Fruit fly (Drosophila melanogaster) whole organism, adult: ENCODE results near the gene Best1.

Experiments used
- CG11617 ChIP-seq: fragments of 200-800 bp; sonication (Bioruptor generic); optimal IDR thresholded peaks from 2 replicates; lab custom pipeline; 2017; ENCODE audit warnings: mild to moderate bottlenecking, missing biosample characterization, missing genetic modification reagents, missing genetic modification characterization
- CG12768 ChIP-seq: fragments of 200-800 bp; sonication (Bioruptor generic); optimal IDR thresholded peaks from 2 replicates; lab custom pipeline; 2017; ENCODE audit warnings: missing biosample characterization, missing genetic modification characterization, mild to moderate bottlenecking, moderate library complexity, missing genetic modification reagents
- CG14711 ChIP-seq: fragments of 200-800 bp; sonication (Bioruptor generic); optimal IDR thresholded peaks from 2 replicates; lab custom pipeline; 2018; ENCODE audit warnings: missing biosample characterization, mild to moderate bottlenecking, missing genetic modification characterization, moderate library complexity
- CG1620 ChIP-seq: fragments of 200-800 bp; sonication (Bioruptor generic); optimal IDR thresholded peaks from 2 replicates; lab custom pipeline; 2016; ENCODE audit warnings: missing biosample characterization, missing genetic modification characterization
- CG33017 ChIP-seq: fragments of 200-800 bp; sonication (Bioruptor generic); optimal IDR thresholded peaks from 2 replicates; lab custom pipeline; 2018; ENCODE audit warnings: missing biosample characterization, mild to moderate bottlenecking, missing genetic modification characterization, moderate library complexity
- CG5204 ChIP-seq: fragments of 200-800 bp; sonication (Bioruptor generic); optimal IDR thresholded peaks from 2 replicates; lab custom pipeline; 2016; ENCODE audit warnings: missing biosample characterization, missing genetic modification characterization
- CG7045 ChIP-seq: fragments of 200-800 bp; sonication (Bioruptor generic); optimal IDR thresholded peaks from 2 replicates; lab custom pipeline; 2017; ENCODE audit warnings: missing biosample characterization, mild to moderate bottlenecking, missing genetic modification characterization
- CG7101 ChIP-seq: fragments of 200-800 bp; sonication (Bioruptor generic); optimal IDR thresholded peaks from 2 replicates; lab custom pipeline; 2018; ENCODE audit warnings: missing biosample characterization, mild to moderate bottlenecking, missing genetic modification characterization, moderate library complexity
- Clk ChIP-seq: fragments of 200-800 bp; sonication (Bioruptor generic); optimal IDR thresholded peaks from 2 replicates; lab custom pipeline; 2017; ENCODE audit warnings: missing biosample characterization, missing genetic modification characterization
- Crg-1 ChIP-seq: fragments of 200-800 bp; sonication (Bioruptor generic); optimal IDR thresholded peaks from 2 replicates; lab custom pipeline; 2016; ENCODE audit warnings: missing biosample characterization, missing genetic modification characterization
- Hr96 ChIP-seq: fragments of 200-800 bp; sonication (Bioruptor generic); optimal IDR thresholded peaks from 2 replicates; lab custom pipeline; 2016; ENCODE audit warnings: missing biosample characterization, missing genetic modification characterization
- Mnt ChIP-seq: fragments of 200-800 bp; sonication (Bioruptor generic); optimal IDR thresholded peaks from 2 replicates; lab custom pipeline; 2016; ENCODE audit warnings: missing biosample characterization, mild to moderate bottlenecking, missing genetic modification characterization
- bab1 ChIP-seq: fragments of 200-800 bp; sonication (Bioruptor generic); optimal IDR thresholded peaks from 3 replicates; lab custom pipeline; 2019; ENCODE audit warnings: missing biosample characterization, mild to moderate bottlenecking, missing genetic modification characterization, moderate library complexity
- cic ChIP-seq: fragments of 200-800 bp; sonication (Bioruptor generic); optimal IDR thresholded peaks from 2 replicates; lab custom pipeline; 2017; ENCODE audit warnings: missing biosample characterization, mild to moderate bottlenecking, missing genetic modification characterization, moderate library complexity
- cnc ChIP-seq, 2 experiments: fragments of >200 bp; optimal IDR thresholded peaks; 2 replicates each; lab custom pipeline; 2017
- kay ChIP-seq: fragments of 200-800 bp; sonication (Bioruptor generic); peaks from one replicate; lab custom pipeline; 2016; ENCODE audit warnings: missing biosample characterization, missing genetic modification characterization, borderline replicate concordance
- ovo ChIP-seq: fragments of 200-800 bp; sonication (Bioruptor generic); optimal IDR thresholded peaks from 2 replicates; lab custom pipeline; 2016; ENCODE audit warnings: missing biosample characterization, missing genetic modification characterization
- pad ChIP-seq: fragments of 200-800 bp; sonication (Bioruptor generic); optimal IDR thresholded peaks from 3 replicates; lab custom pipeline; 2017; ENCODE audit warnings: missing biosample characterization, missing genetic modification characterization, mild to moderate bottlenecking, moderate library complexity, missing genetic modification reagents
- tj ChIP-seq: fragments of 200-800 bp; sonication (Bioruptor generic); optimal IDR thresholded peaks from 3 replicates; lab custom pipeline; 2017; ENCODE audit warnings: missing biosample characterization, mild to moderate bottlenecking, missing genetic modification characterization, moderate library complexity
- toe ChIP-seq: fragments of 200-800 bp; sonication (Bioruptor generic); optimal IDR thresholded peaks from 2 replicates; lab custom pipeline; 2016; ENCODE audit warnings: missing biosample characterization, missing genetic modification characterization

Best1 gene

DNA sequence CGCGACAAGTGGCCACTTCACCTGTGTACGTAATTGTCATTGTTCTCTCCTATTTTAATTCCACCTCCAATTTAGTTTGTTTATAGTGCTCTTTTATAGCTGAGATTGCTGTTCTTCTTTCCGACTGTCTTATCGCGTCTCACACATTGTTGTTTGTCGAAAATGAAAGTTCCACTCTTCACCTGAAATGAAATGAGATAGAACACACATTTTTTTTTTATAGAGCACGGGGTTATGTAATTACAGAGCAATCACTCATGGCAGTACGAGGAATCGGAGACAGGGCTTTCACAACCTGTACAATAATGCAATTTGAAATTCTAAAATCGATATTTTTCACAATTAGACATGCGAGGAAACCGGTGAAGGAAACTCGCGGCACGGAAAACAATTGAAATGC lies 3.0 kb downstream of the Best1 start:
- TF ChIP-seq CG7045 (GFP tag; lab: Kevin White, UChicago) (no peak), kay (peak; percentile 86), CG5204 (GFP tag; lab: Kevin White, UChicago) (no peak)

DNA sequence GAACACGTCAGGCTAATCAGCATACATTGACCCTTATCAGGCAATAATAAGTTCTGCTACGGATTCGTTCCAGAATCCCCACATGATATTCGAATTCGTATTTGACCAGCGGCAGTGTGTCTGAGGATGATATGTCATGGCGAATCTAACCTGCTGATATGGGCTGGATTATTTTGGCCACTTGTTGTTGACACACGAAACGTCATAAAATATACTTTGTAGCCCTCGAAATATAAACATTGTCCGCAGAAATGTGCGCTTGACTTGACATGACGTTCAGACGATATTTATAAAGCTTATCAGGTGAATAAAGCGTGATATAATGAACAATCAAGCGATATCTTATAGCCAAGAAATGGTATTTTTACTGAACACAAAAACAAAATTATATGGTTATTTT lies 4.0 kb downstream of the Best1 start:
- TF ChIP-seq tj (GFP tag; lab: Kevin White, UChicago), result no peak
- TF ChIP-seq CG14711 (tag; lab: Kevin White, UChicago), result peak; percentile 16
- TF ChIP-seq Hr96, result peak; percentile 29
- TF ChIP-seq CG5204 (GFP tag; lab: Kevin White, UChicago), result no peak
- TF ChIP-seq CG1620 (GFP tag; lab: Kevin White, UChicago), result no peak
- no peak for TF ChIP-seq CG7045 (GFP tag; lab: Kevin White, UChicago)
- TF ChIP-seq CG33017 (tag; lab: Kevin White, UChicago), result no peak
- peak; percentile 35 for TF ChIP-seq CG11617 (GFP tag; lab: Kevin White, UChicago)
- TF ChIP-seq CG7101 (tag; lab: Kevin White, UChicago), result peak; percentile 26
- TF ChIP-seq ovo, result no peak
- TF ChIP-seq Crg-1 (GFP tag; lab: Kevin White, UChicago), result no peak
- no peak for TF ChIP-seq toe (GFP tag; lab: Kevin White, UChicago)
- TF ChIP-seq cic (GFP tag; lab: Kevin White, UChicago), result peak; percentile 29
- no peak for TF ChIP-seq bab1 (GFP tag; lab: Kevin White, UChicago)
- TF ChIP-seq Clk, result no peak
- no peak for TF ChIP-seq cnc (optimal IDR thresholded peaks at IDR 0.05; lab: Kevin White, UChicago)
- peak; percentile 27 for TF ChIP-seq CG12768
- TF ChIP-seq pad, result no peak
- TF ChIP-seq Mnt (GFP tag; lab: Kevin White, UChicago), result peak; percentile 43
- TF ChIP-seq kay, result peak; percentile 77

DNA sequence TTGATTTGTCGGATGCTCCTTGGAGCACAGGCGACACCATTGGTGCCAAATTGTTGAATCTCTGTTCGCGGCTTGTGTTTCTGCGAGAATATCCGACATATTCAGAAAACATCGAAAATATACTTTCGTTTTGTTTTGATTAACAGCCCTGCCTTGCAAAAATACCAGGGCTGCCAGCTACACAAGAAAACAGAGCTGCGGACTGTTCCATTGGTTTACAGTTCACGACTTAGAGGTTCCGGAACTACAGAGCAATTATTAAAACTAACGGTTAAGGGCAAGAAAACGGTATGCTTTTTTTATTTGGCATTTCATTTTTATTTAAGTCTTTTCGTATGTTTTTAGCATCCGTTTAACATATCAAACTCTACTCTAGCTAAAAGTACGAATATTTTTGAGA lies 9.1 kb downstream of the Best1 start, which contains the start of gene CG6254:
TSS of gene CG6254 (minus strand) at position 169 of the 400 bp plus-strand sequence.
- TF ChIP-seq ovo (peak; percentile 88), CG7101 (tag; lab: Kevin White, UChicago) (peak; percentile 41), kay (no peak), CG7045 (GFP tag; lab: Kevin White, UChicago) (peak; percentile 27), CG11617 (GFP tag; lab: Kevin White, UChicago) (no peak), Crg-1 (GFP tag; lab: Kevin White, UChicago) (peak; percentile 25), pad (peak; percentile 22), bab1 (GFP tag; lab: Kevin White, UChicago) (peak; percentile 65), CG5204 (GFP tag; lab: Kevin White, UChicago) (peak; percentile 20), Hr96 (no peak), CG12768 (no peak), tj (GFP tag; lab: Kevin White, UChicago) (no peak), CG1620 (GFP tag; lab: Kevin White, UChicago) (peak; percentile 13), CG33017 (tag; lab: Kevin White, UChicago) (peak; percentile 38), cic (GFP tag; lab: Kevin White, UChicago) (no peak), Mnt (GFP tag; lab: Kevin White, UChicago) (no peak), CG14711 (tag; lab: Kevin White, UChicago) (peak; percentile 43), toe (GFP tag; lab: Kevin White, UChicago) (peak; percentile 62), cnc (optimal IDR thresholded peaks at IDR 0.05; lab: Kevin White, UChicago) (no peak), Clk (no peak)

DNA sequence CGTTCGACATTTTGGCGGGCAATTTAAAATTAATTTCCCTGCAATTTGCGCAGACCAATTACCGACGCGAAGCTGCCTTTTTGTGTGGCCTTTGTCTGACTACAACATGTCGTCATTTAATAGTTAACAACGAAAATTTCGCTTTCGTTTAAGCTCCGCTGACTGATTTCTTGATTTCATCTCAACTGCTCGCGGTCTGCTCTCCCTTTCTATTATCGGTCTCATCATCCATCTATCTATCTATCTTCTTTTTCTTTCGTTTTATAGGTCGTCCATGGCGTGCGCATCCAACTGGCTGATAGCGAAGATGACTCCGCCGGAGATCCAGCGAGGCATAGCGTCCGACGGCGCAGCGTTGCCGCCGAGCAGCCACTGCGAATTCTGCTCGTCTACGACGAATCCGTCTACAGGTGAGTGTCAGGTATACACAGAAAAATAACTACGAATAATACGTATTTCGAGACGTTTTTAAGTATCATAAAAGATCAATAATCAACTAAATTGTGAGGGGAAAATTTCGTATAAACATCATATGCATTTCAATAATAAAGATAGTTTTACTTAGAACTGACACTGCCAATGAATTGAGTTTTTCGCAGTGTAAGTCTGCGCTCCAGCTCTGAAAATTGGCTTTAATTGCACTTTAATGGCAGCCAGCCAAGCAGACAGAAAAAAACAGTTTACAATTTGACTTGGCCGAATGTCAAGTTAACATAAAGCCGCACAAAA lies 16.2 kb downstream of the Best1 start:
- TF ChIP-seq CG7101 (tag; lab: Kevin White, UChicago), result no peak
- TF ChIP-seq CG14711 (tag; lab: Kevin White, UChicago), result no peak
- no peak for TF ChIP-seq cic (GFP tag; lab: Kevin White, UChicago)
- TF ChIP-seq Mnt (GFP tag; lab: Kevin White, UChicago), result no peak
- no peak for TF ChIP-seq pad
- TF ChIP-seq CG5204 (GFP tag; lab: Kevin White, UChicago), result no peak
- TF ChIP-seq Crg-1 (GFP tag; lab: Kevin White, UChicago), result no peak
- no peak for TF ChIP-seq CG1620 (GFP tag; lab: Kevin White, UChicago)
- TF ChIP-seq CG7045 (GFP tag; lab: Kevin White, UChicago), result no peak
- no peak for TF ChIP-seq toe (GFP tag; lab: Kevin White, UChicago)
- TF ChIP-seq Clk, result no peak
- TF ChIP-seq kay, result no peak
- TF ChIP-seq ovo, result no peak
- TF ChIP-seq Hr96, result no peak
- no peak for TF ChIP-seq CG33017 (tag; lab: Kevin White, UChicago)
- TF ChIP-seq tj (GFP tag; lab: Kevin White, UChicago), result no peak
- no peak for TF ChIP-seq cnc (optimal IDR thresholded peaks at IDR 0.05; lab: Kevin White, UChicago)
- no peak for TF ChIP-seq bab1 (GFP tag; lab: Kevin White, UChicago)

DNA sequence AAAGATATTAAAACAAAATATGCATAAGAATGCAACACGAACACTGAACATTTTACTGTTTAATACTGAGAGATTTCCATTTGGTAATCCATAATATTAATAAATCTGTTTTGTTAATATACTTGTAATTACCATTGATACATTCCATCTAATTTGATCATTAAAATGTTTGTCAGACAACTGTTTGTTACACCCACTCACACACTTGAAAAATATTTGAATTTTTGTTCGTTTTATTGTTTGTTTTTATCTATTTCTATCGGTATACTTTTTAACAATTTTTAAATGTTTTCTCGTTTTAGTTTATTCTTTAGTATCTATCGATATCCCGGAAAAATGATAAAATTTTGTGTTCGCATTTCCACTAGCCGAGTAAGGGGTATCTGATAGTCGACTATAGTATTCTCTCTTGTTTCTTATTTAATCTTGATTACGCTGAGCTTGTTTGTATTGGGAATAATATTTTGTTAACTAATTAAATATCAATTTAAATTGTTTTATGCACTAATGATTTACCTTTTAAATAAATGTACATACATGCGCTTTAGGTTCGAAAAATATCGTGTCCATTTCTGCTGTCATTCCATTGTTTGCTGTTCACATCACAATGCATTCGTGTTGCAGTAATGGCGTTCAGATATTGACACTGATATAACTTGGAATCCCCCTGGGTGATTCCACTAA lies 18.3 kb downstream of the Best1 start, which contains the start of gene CG34303:
TSS of gene CG34303 (minus strand) at position 51 of the 684 bp plus-strand sequence.
- TF ChIP-seq bab1 (GFP tag; lab: Kevin White, UChicago) (no peak), kay (no peak), CG5204 (GFP tag; lab: Kevin White, UChicago) (no peak), Clk (no peak), cic (GFP tag; lab: Kevin White, UChicago) (no peak), CG11617 (GFP tag; lab: Kevin White, UChicago) (no peak), toe (GFP tag; lab: Kevin White, UChicago) (no peak), Crg-1 (GFP tag; lab: Kevin White, UChicago) (no peak), Mnt (GFP tag; lab: Kevin White, UChicago) (no peak), CG12768 (no peak), CG14711 (tag; lab: Kevin White, UChicago) (no peak)
